Worm (Caenorhabditis elegans): ENCODE data around the gene ptp-1.

DNA sequence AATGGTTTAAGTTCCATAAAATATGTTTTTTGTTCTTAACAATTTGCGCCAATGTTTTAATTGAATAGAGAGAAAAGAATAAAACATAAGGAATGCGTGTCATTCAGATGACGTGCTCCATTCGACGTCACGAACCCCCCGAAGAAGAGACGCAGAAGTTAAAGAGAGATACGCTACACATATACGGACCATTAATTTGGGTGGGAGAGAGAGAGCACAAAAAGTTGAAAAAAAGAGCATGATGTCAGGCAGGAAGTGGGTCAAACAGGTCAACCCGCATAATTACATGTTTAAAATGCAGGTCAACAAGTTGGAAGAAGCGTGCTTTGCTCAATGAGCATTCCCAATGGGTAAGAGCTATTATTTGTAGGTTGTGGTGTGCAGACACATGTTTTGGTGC lies 30.3 kb upstream of the ptp-1 start:
- no peak for TF ChIP-seq cog-1 (tag; optimal IDR thresholded peaks at IDR 0.05)
- TF ChIP-seq ztf-29 (GFP tag; IDR thresholded peaks at IDR 0.05) = no peak
- TF ChIP-seq T22C8.4 (GFP tag; IDR thresholded peaks at IDR 0.05) = no peak

Measured in whole organism, midembryonic.